Worm (Caenorhabditis elegans) whole organism, midembryonic: ENCODE measurements around the gene B0250.8.

ENCODE experiments used
- T22C8.4 ChIP-seq: fragments of 200-800 bp; sonication (Bioruptor generic); IDR thresholded peaks from 2 replicates; pipeline ENCODE4 v1.3.6; 2022; ENCODE audit warnings: missing genetic modification characterization, missing compliant biosample characterization
- ztf-29 ChIP-seq: fragments of 200-800 bp; sonication (Bioruptor generic); IDR thresholded peaks from 2 replicates; pipeline ENCODE4 v1.3.6; 2022; ENCODE audit warnings: missing genetic modification reagents, missing genetic modification characterization, missing compliant biosample characterization

DNA sequence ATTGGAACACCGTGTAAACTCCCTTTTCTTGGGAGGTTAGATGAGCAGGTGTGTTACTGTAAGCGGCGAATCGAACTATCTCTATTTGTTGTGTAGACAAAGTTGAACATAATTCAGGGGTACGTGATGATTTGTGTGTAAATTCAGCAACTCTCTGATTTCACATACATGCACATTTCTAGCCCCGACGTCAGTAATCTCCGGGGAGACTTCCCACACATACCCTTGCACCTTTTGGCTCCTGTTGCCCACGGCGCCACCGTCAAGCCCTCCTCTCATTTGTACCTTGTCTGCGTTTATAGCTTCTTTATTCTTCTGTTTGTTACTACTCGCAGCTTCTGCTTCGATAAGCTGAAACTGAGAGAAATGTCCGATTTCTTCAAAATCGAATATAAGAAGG lies 48.6 kb upstream of the B0250.8 start, which contains the start of gene Y38H6C.25:
- TF ChIP-seq ztf-29 (no peak), T22C8.4 (GFP tag; lab: Robert Waterston, UW) (no peak)
